Worm (Caenorhabditis elegans) whole organism, mixed stage, embryonic: ENCODE results near the gene F46E10.2.

ENCODE experiments used
- blmp-1 ChIP-seq: fragments of 150-350 bp; optimal IDR thresholded peaks from 2 replicates; lab custom pipeline; 2014; ENCODE audit warnings: missing biosample characterization, missing genetic modification characterization
- drap-1 ChIP-seq: fragments of 200-800 bp; sonication (Bioruptor generic); optimal IDR thresholded peaks from 3 replicates; lab custom pipeline; 2018; ENCODE audit warnings: mild to moderate bottlenecking, missing genetic modification characterization, missing compliant biosample characterization
- nhr-237 ChIP-seq: fragments of 150-350 bp; optimal IDR thresholded peaks from 2 replicates; lab custom pipeline; 2014; ENCODE audit warnings: missing biosample characterization, missing genetic modification characterization

DNA sequence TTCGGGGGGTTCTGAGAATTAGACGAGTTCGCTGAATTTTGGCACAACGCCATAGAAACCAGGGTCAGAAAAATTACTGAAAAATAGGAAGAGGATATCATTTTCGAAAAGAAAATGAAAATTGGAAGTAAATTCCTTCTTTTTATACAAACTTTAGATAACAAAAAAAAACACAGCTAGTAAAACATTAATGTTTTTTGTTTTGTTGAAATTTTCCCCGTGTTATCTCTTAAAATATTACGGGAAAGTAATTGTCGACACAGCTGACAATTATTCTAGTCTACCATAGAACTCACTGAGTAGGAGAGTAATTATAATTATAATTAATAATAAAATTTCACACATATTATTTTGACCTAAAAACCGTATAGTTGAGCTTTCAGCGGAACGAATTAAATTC, 38.9 kb downstream of the F46E10.2 start, which contains the start of gene spp-26:
- TF ChIP-seq drap-1 (GFP tag; lab: Kevin White, UChicago): no peak
- no peak for TF ChIP-seq nhr-237 (tag; lab: Kevin White, UChicago)
- no peak for TF ChIP-seq blmp-1 (tag; lab: Kevin White, UChicago)
